Worm (Caenorhabditis elegans): ENCODE results near the gene emc-5.

Gene emc-5

ce11 chrII:11495307-11495706, 1.3 kb upstream of the emc-5 start, which contains the start of the genes ooc-3 and B0334.4:
ooc-3 (minus strand) TSS chrII:11495321.
B0334.4 (plus strand) TSS chrII:11495692.
- peak; percentile 53; the same call in 1 of the 2 replicates for TF ChIP-seq cebp-1 (GFP tag; IDR thresholded peaks at IDR 0.05)
- peak; percentile 91 for TF ChIP-seq cebp-1 (tag; optimal IDR thresholded peaks at IDR 0.05)
- no peak for TF ChIP-seq F39B2.1 (GFP tag; IDR thresholded peaks at IDR 0.05)

- no peak for TF ChIP-seq egl-44 (GFP tag; IDR thresholded peaks at IDR 0.05)
- no peak for TF ChIP-seq mes-4 (tag; optimal IDR thresholded peaks at IDR 0.05)
- TF ChIP-seq fkh-3 (tag; optimal IDR thresholded peaks at IDR 0.05), result no peak
- TF ChIP-seq lin-26 (GFP tag; IDR thresholded peaks at IDR 0.05), result no peak
- no peak for TF ChIP-seq nhr-179 (tag; optimal IDR thresholded peaks at IDR 0.05)
- TF ChIP-seq F57C9.4 (tag; optimal IDR thresholded peaks at IDR 0.05), result no peak
- no peak for TF ChIP-seq sea-2 (GFP tag; IDR thresholded peaks at IDR 0.05)
- no peak for TF ChIP-seq akir-1 (GFP tag; optimal IDR thresholded peaks at IDR 0.05)
- TF ChIP-seq T07F8.4 (tag; optimal IDR thresholded peaks at IDR 0.05), result no peak
- TF ChIP-seq xnd-1 (tag; optimal IDR thresholded peaks at IDR 0.05), result no peak
- TF ChIP-seq cebp-1 (GFP tag; IDR thresholded peaks at IDR 0.05), result no peak
- TF ChIP-seq cebp-1 (tag; optimal IDR thresholded peaks at IDR 0.05), result no peak
- TF ChIP-seq ceh-27 (GFP tag; optimal IDR thresholded peaks at IDR 0.05), result no peak
- no peak for TF ChIP-seq snpc-4 (GFP tag; optimal IDR thresholded peaks at IDR 0.05)
- TF ChIP-seq snpc-4 (tag; optimal IDR thresholded peaks at IDR 0.05), result no peak
- TF ChIP-seq mcd-1 (GFP tag; IDR thresholded peaks at IDR 0.05), result no peak
- TF ChIP-seq ztf-22 (GFP tag; optimal IDR thresholded peaks at IDR 0.05), result no peak
- TF ChIP-seq lag-1 (GFP tag; IDR thresholded peaks at IDR 0.05), result no peak
- no peak for TF ChIP-seq K11D2.4 (GFP tag; IDR thresholded peaks at IDR 0.05)
- TF ChIP-seq ztf-18 (tag; optimal IDR thresholded peaks at IDR 0.05), result no peak
- TF ChIP-seq attf-3 (GFP tag; conservative IDR thresholded peaks at IDR 0.05), result no peak
Observed at ce11 chrII:11495806-11496205, 774 bp upstream of the emc-5 start.

- TF ChIP-seq lin-35 (GFP tag; optimal IDR thresholded peaks at IDR 0.05) (no peak), F33H1.4 (GFP tag; IDR thresholded peaks at IDR 0.05) (no peak), let-607 (tag; optimal IDR thresholded peaks at IDR 0.05) (no peak), ceh-27 (GFP tag; optimal IDR thresholded peaks at IDR 0.05) (no peak), lsl-1 (GFP tag; optimal IDR thresholded peaks at IDR 0.05) (no peak), nhr-90 (tag; optimal IDR thresholded peaks at IDR 0.05) (no peak), sea-2 (GFP tag; IDR thresholded peaks at IDR 0.05) (no peak), die-1 (tag; optimal IDR thresholded peaks at IDR 0.05) (no peak), mes-4 (tag; optimal IDR thresholded peaks at IDR 0.05) (no peak), fkh-3 (tag; optimal IDR thresholded peaks at IDR 0.05) (no peak), nhr-80 (tag; optimal IDR thresholded peaks at IDR 0.05) (no peak), hsf-1 (GFP tag; IDR thresholded peaks at IDR 0.05) (no peak), F55B11.4 (tag; optimal IDR thresholded peaks at IDR 0.05; ENCODE audit: borderline replicate concordance, insufficient read depth) (no peak)
Observed at ce11 chrII:11497365-11497764, 785 bp downstream of the emc-5 start, which contains the start of gene B0334.5. B0334.5 (plus strand) TSS chrII:11497665.

ce11 chrII:11500198-11500597, 3.6 kb downstream of the emc-5 start, which contains the start of gene B0334.20:
B0334.20 (minus strand) TSS chrII:11500459.
- TF ChIP-seq F22D6.2 (tag; optimal IDR thresholded peaks at IDR 0.05) (no peak), F57C9.4 (tag; optimal IDR thresholded peaks at IDR 0.05) (no peak), F37B4.10 (GFP tag; IDR thresholded peaks at IDR 0.05) (no peak), mes-4 (tag; optimal IDR thresholded peaks at IDR 0.05) (no peak), lsl-1 (GFP tag; optimal IDR thresholded peaks at IDR 0.05) (peak; percentile 5), nhr-80 (tag; optimal IDR thresholded peaks at IDR 0.05) (peak; percentile 9), K11D2.4 (GFP tag; IDR thresholded peaks at IDR 0.05) (no peak), unc-62 (GFP tag; optimal IDR thresholded peaks at IDR 0.05) (no peak), dpl-1 (GFP tag; optimal IDR thresholded peaks at IDR 0.05) (no peak), Y95B8A.8 (GFP tag; IDR thresholded peaks at IDR 0.05) (no peak), hmg-1.2 (GFP tag; IDR thresholded peaks at IDR 0.05) (no peak)

Data from whole organism, young adult.